In genomic region chr2L:16317777-16318610, dm6 we compare ENCODE assay signal across 1 fruit fly cellular context.
TF ChIP-seq lines count a peak whose summit lies in the region.

No protein-coding gene starts in this region.

TF ChIP-seq in whole organism, embryonic, 481 proteins besides CTCF, POLR2A, EP300 and RAD21 (continued from another document):
- peak; percentile 36; the same call in 1 of the 2 replicates for TF ChIP-seq Nf-YA (GFP tag; IDR thresholded peaks at IDR 0.05; lab: Robert Waterston, UW)
- no peak for TF ChIP-seq corto (GFP tag; optimal IDR thresholded peaks at IDR 0.05; lab: Kevin White, UChicago)
- TF ChIP-seq CrebB (tag; optimal IDR thresholded peaks at IDR 0.05; lab: Kevin White, UChicago) = peak; percentile 43
- TF ChIP-seq CG17912 (GFP tag; optimal IDR thresholded peaks at IDR 0.05; lab: Kevin White, UChicago) = peak; percentile 57
- peak; percentile 10 for TF ChIP-seq Lhr (GFP tag; optimal IDR thresholded peaks at IDR 0.05; lab: Kevin White, UChicago)
- TF ChIP-seq CG13296 (GFP tag; optimal IDR thresholded peaks at IDR 0.05; lab: Kevin White, UChicago) = peak; percentile 66
- TF ChIP-seq oc (tag; optimal IDR thresholded peaks at IDR 0.05; lab: Kevin White, UChicago) = no peak
- TF ChIP-seq slp2 (GFP tag; optimal IDR thresholded peaks at IDR 0.05; lab: Kevin White, UChicago) = peak; percentile 24
- TF ChIP-seq CG12071 (GFP tag; optimal IDR thresholded peaks at IDR 0.05; lab: Kevin White, UChicago) = peak; percentile 36
- peak; percentile 0 for TF ChIP-seq CG7786 (GFP tag; optimal IDR thresholded peaks at IDR 0.05; lab: Kevin White, UChicago)
- no peak for TF ChIP-seq ssp (GFP tag; IDR thresholded peaks at IDR 0.05; lab: Robert Waterston, UW)
- TF ChIP-seq CG13424 (tag; optimal IDR thresholded peaks at IDR 0.05; lab: Kevin White, UChicago) = peak; percentile 26
- TF ChIP-seq CG3281 (GFP tag; optimal IDR thresholded peaks at IDR 0.05; lab: Kevin White, UChicago) = peak; percentile 11
- TF ChIP-seq CG5180 (GFP tag; optimal IDR thresholded peaks at IDR 0.05; lab: Kevin White, UChicago) = peak; percentile 65
- TF ChIP-seq Six4 (GFP tag; optimal IDR thresholded peaks at IDR 0.05; lab: Kevin White, UChicago) = peak; percentile 18
- no peak for TF ChIP-seq sc (optimal IDR thresholded peaks at IDR 0.05; lab: Kevin White, UChicago)
- no peak for TF ChIP-seq sc (GFP tag; optimal IDR thresholded peaks at IDR 0.05; lab: Kevin White, UChicago)
- no peak for TF ChIP-seq CG6272 (GFP tag; IDR thresholded peaks at IDR 0.05; lab: Robert Waterston, UW)
- TF ChIP-seq prd (optimal IDR thresholded peaks at IDR 0.05; lab: Kevin White, UChicago) = no peak
- no peak for TF ChIP-seq prd (GFP tag; IDR thresholded peaks at IDR 0.05; lab: Robert Waterston, UW)
- TF ChIP-seq ara (GFP tag; IDR thresholded peaks at IDR 0.05; lab: Robert Waterston, UW) = no peak
- peak; percentile 73 for TF ChIP-seq lab (GFP tag; optimal IDR thresholded peaks at IDR 0.05; lab: Kevin White, UChicago)
- TF ChIP-seq Dref (GFP tag; IDR thresholded peaks at IDR 0.05; lab: Robert Waterston, UW) = no peak
- TF ChIP-seq gem (tag; optimal IDR thresholded peaks at IDR 0.05; lab: Kevin White, UChicago) = peak; percentile 53
- TF ChIP-seq Nf-YC (tag; optimal IDR thresholded peaks at IDR 0.05; lab: Kevin White, UChicago) = no peak
- TF ChIP-seq gce (GFP tag; IDR thresholded peaks at IDR 0.05; lab: Robert Waterston, UW) = no peak
- TF ChIP-seq lilli (GFP tag; optimal IDR thresholded peaks at IDR 0.05; lab: Kevin White, UChicago) = no peak
- TF ChIP-seq CG30020 (tag; optimal IDR thresholded peaks at IDR 0.05; lab: Kevin White, UChicago) = no peak
- no peak for TF ChIP-seq Doc3 (GFP tag; IDR thresholded peaks at IDR 0.05; lab: Robert Waterston, UW; ENCODE audit: partially characterized antibody)
- peak; percentile 70; the same call in 2 of the 3 replicates for TF ChIP-seq ci (GFP tag; IDR thresholded peaks at IDR 0.05; lab: Robert Waterston, UW)
- TF ChIP-seq br (optimal IDR thresholded peaks at IDR 0.05; lab: Kevin White, UChicago) = no peak
- no peak for TF ChIP-seq CkIIα-i1 (GFP tag; IDR thresholded peaks at IDR 0.05; lab: Robert Waterston, UW)
- peak; percentile 16; the same call in 1 of the 3 replicates for TF ChIP-seq sr (GFP tag; IDR thresholded peaks at IDR 0.05; lab: Robert Waterston, UW)
- no peak for TF ChIP-seq CG18262 (tag; optimal IDR thresholded peaks at IDR 0.05; lab: Kevin White, UChicago)
- no peak for TF ChIP-seq sug (tag; optimal IDR thresholded peaks at IDR 0.05; lab: Kevin White, UChicago)
- TF ChIP-seq CG7987 (GFP tag; optimal IDR thresholded peaks at IDR 0.05; lab: Kevin White, UChicago) = peak; percentile 33
- TF ChIP-seq dysf (GFP tag; IDR thresholded peaks at IDR 0.05; lab: Robert Waterston, UW) = peak; percentile 37; the same call in 1 of the 3 replicates
- no peak for TF ChIP-seq ab (GFP tag; optimal IDR thresholded peaks at IDR 0.05; lab: Kevin White, UChicago)
- no peak for TF ChIP-seq run (tag; optimal IDR thresholded peaks at IDR 0.05; lab: Kevin White, UChicago)
- peak; percentile 36 for TF ChIP-seq Dip3 (GFP tag; optimal IDR thresholded peaks at IDR 0.05; lab: Kevin White, UChicago)
- TF ChIP-seq CG14965 (GFP tag; optimal IDR thresholded peaks at IDR 0.05; lab: Kevin White, UChicago; ENCODE audit: borderline replicate concordance) = no peak
- peak; percentile 73 for TF ChIP-seq CG5953 (GFP tag; IDR thresholded peaks at IDR 0.05; lab: Robert Waterston, UW)
- TF ChIP-seq CG15696 (tag; optimal IDR thresholded peaks at IDR 0.05; lab: Kevin White, UChicago) = no peak
- TF ChIP-seq ranshi (GFP tag; IDR thresholded peaks at IDR 0.05; lab: Robert Waterston, UW) = no peak; the same call in 1 of the 2 replicates
- peak; percentile 24; the same call in 1 of the 2 replicates for TF ChIP-seq CG31441 (GFP tag; IDR thresholded peaks at IDR 0.05; lab: Robert Waterston, UW)
- TF ChIP-seq CG2202 (tag; optimal IDR thresholded peaks at IDR 0.05; lab: Kevin White, UChicago) = no peak
- peak; percentile 4 for TF ChIP-seq Camta (GFP tag; optimal IDR thresholded peaks at IDR 0.05; lab: Kevin White, UChicago)
- TF ChIP-seq otp (GFP tag; IDR thresholded peaks at IDR 0.05; lab: Robert Waterston, UW) = peak; percentile 36; the same call in 1 of the 3 replicates
- no peak for TF ChIP-seq yki (optimal IDR thresholded peaks at IDR 0.05; lab: Kevin White, UChicago)
- peak; percentile 37 for TF ChIP-seq CG1647 (GFP tag; optimal IDR thresholded peaks at IDR 0.05; lab: Kevin White, UChicago)
- TF ChIP-seq sna (GFP tag; IDR thresholded peaks at IDR 0.05; lab: Robert Waterston, UW; ENCODE audit: partially characterized antibody) = no peak
- no peak for TF ChIP-seq CG9215 (GFP tag; IDR thresholded peaks at IDR 0.05; lab: Robert Waterston, UW)
- TF ChIP-seq ato (GFP tag; IDR thresholded peaks at IDR 0.05; lab: Robert Waterston, UW; ENCODE audit: partially characterized antibody) = no peak
- no peak for TF ChIP-seq nmo (GFP tag; optimal IDR thresholded peaks at IDR 0.05; lab: Kevin White, UChicago)
- peak; percentile 47 for TF ChIP-seq CG11398 (GFP tag; optimal IDR thresholded peaks at IDR 0.05; lab: Kevin White, UChicago)
- TF ChIP-seq Max (GFP tag; optimal IDR thresholded peaks at IDR 0.05; lab: Kevin White, UChicago) = no peak
- TF ChIP-seq NFAT (GFP tag; IDR thresholded peaks at IDR 0.05; lab: Robert Waterston, UW) = 0 out of 2 replicates have a peak, but pooled peaks have one; percentile 34
- TF ChIP-seq Jarid2 (GFP tag; optimal IDR thresholded peaks at IDR 0.05; lab: Kevin White, UChicago) = peak; percentile 13
- no peak for TF ChIP-seq Ssrp (tag; optimal IDR thresholded peaks at IDR 0.05; lab: Kevin White, UChicago)
- TF ChIP-seq CHES-1-like (GFP tag; optimal IDR thresholded peaks at IDR 0.05; lab: Kevin White, UChicago) = peak; percentile 11
- TF ChIP-seq Hr51 (GFP tag; optimal IDR thresholded peaks at IDR 0.05; lab: Kevin White, UChicago) = no peak
- no peak for TF ChIP-seq psq (GFP tag; optimal IDR thresholded peaks at IDR 0.05; lab: Kevin White, UChicago)
- TF ChIP-seq dimm (GFP tag; IDR thresholded peaks at IDR 0.05; lab: Robert Waterston, UW) = no peak
- no peak for TF ChIP-seq CG17612 (GFP tag; IDR thresholded peaks at IDR 0.05; lab: Robert Waterston, UW)
- TF ChIP-seq fu2 (GFP tag; optimal IDR thresholded peaks at IDR 0.05; lab: Kevin White, UChicago) = no peak
- no peak for TF ChIP-seq Ets65A (GFP tag; lab: Kevin White, UChicago)
- TF ChIP-seq CG14667 (GFP tag; IDR thresholded peaks at IDR 0.05; lab: Robert Waterston, UW) = no peak
- TF ChIP-seq chinmo (GFP tag; IDR thresholded peaks at IDR 0.05; lab: Robert Waterston, UW; ENCODE audit: partially characterized antibody) = no peak
- TF ChIP-seq tgo (GFP tag; IDR thresholded peaks at IDR 0.05; lab: Robert Waterston, UW) = no peak
- TF ChIP-seq CG11456 (GFP tag; IDR thresholded peaks at IDR 0.05; lab: Robert Waterston, UW) = no peak
- no peak for TF ChIP-seq CG8281 (tag; optimal IDR thresholded peaks at IDR 0.05; lab: Kevin White, UChicago)
- TF ChIP-seq CG7745 (tag; optimal IDR thresholded peaks at IDR 0.05; lab: Kevin White, UChicago) = no peak
- TF ChIP-seq slbo (GFP tag; IDR thresholded peaks at IDR 0.05; lab: Robert Waterston, UW) = 0 out of 2 replicates have a peak, but pooled peaks have one; percentile 8
- TF ChIP-seq CG17361 (GFP tag; IDR thresholded peaks at IDR 0.05; lab: Robert Waterston, UW) = no peak
- no peak for TF ChIP-seq CG14710 (tag; optimal IDR thresholded peaks at IDR 0.05; lab: Kevin White, UChicago)
- no peak for TF ChIP-seq Abd-B (GFP tag; optimal IDR thresholded peaks at IDR 0.05; lab: Kevin White, UChicago)
- peak; percentile 58 for TF ChIP-seq CG18599 (GFP tag; optimal IDR thresholded peaks at IDR 0.05; lab: Kevin White, UChicago)
- no peak for TF ChIP-seq CG4282 (GFP tag; optimal IDR thresholded peaks at IDR 0.05; lab: Kevin White, UChicago)
- no peak for TF ChIP-seq Eip74EF (GFP tag; optimal IDR thresholded peaks at IDR 0.05; lab: Kevin White, UChicago)
- TF ChIP-seq maf-S (GFP tag; optimal IDR thresholded peaks at IDR 0.05; lab: Kevin White, UChicago) = peak; percentile 12
- no peak for TF ChIP-seq CG10267 (tag; optimal IDR thresholded peaks at IDR 0.05; lab: Kevin White, UChicago)
- TF ChIP-seq cad (GFP tag; optimal IDR thresholded peaks at IDR 0.05; lab: Kevin White, UChicago) = no peak
- TF ChIP-seq CG9609 (GFP tag; optimal IDR thresholded peaks at IDR 0.05; lab: Kevin White, UChicago) = no peak
- no peak for TF ChIP-seq Dfd (GFP tag; optimal IDR thresholded peaks at IDR 0.05; lab: Kevin White, UChicago)
- TF ChIP-seq NC2β (GFP tag; optimal IDR thresholded peaks at IDR 0.05; lab: Kevin White, UChicago) = no peak
- no peak for TF ChIP-seq aop (GFP tag; IDR thresholded peaks at IDR 0.05; lab: Robert Waterston, UW)
- TF ChIP-seq CG33213 (GFP tag; optimal IDR thresholded peaks at IDR 0.05; lab: Kevin White, UChicago) = peak; percentile 32
- TF ChIP-seq CG1832 (GFP tag; optimal IDR thresholded peaks at IDR 0.05; lab: Kevin White, UChicago) = no peak
- TF ChIP-seq dm (GFP tag; optimal IDR thresholded peaks at IDR 0.05; lab: Kevin White, UChicago) = no peak
- TF ChIP-seq Bteb2 (GFP tag; optimal IDR thresholded peaks at IDR 0.05; lab: Kevin White, UChicago) = peak; percentile 32
- peak; percentile 64 for TF ChIP-seq CG2678 (tag; optimal IDR thresholded peaks at IDR 0.05; lab: Kevin White, UChicago)
- peak; percentile 1 for TF ChIP-seq CG12391 (tag; optimal IDR thresholded peaks at IDR 0.05; lab: Kevin White, UChicago)
- TF ChIP-seq onecut (GFP tag; IDR thresholded peaks at IDR 0.05; lab: Robert Waterston, UW) = peak; percentile 47
- TF ChIP-seq CG31365 (tag; optimal IDR thresholded peaks at IDR 0.05; lab: Kevin White, UChicago) = no peak
- no peak for TF ChIP-seq stwl (tag; optimal IDR thresholded peaks at IDR 0.05; lab: Kevin White, UChicago)
- no peak for TF ChIP-seq CG34224 (GFP tag; IDR thresholded peaks at IDR 0.05; lab: Robert Waterston, UW; ENCODE audit: partially characterized antibody)
- TF ChIP-seq tio (GFP tag; optimal IDR thresholded peaks at IDR 0.05; lab: Kevin White, UChicago) = peak; percentile 16
- TF ChIP-seq CG2712 (tag; optimal IDR thresholded peaks at IDR 0.05; lab: Kevin White, UChicago) = no peak
- no peak for TF ChIP-seq Bdp1 (GFP tag; optimal IDR thresholded peaks at IDR 0.05; lab: Kevin White, UChicago)
- TF ChIP-seq HLH54F (GFP tag; optimal IDR thresholded peaks at IDR 0.05; lab: Kevin White, UChicago) = no peak
- TF ChIP-seq vfl (GFP tag; optimal IDR thresholded peaks at IDR 0.05; lab: Kevin White, UChicago) = no peak
- peak; percentile 79 for TF ChIP-seq CG10543 (GFP tag; optimal IDR thresholded peaks at IDR 0.05; lab: Kevin White, UChicago)
- no peak for TF ChIP-seq Hsf (GFP tag; optimal IDR thresholded peaks at IDR 0.05; lab: Kevin White, UChicago)
- peak; percentile 22 for TF ChIP-seq CG12942 (GFP tag; optimal IDR thresholded peaks at IDR 0.05; lab: Kevin White, UChicago)
- TF ChIP-seq CG31224 (GFP tag; IDR thresholded peaks at IDR 0.05; lab: Robert Waterston, UW) = no peak
- TF ChIP-seq CG3995 (GFP tag; optimal IDR thresholded peaks at IDR 0.05; lab: Kevin White, UChicago) = no peak
- no peak for TF ChIP-seq Sry-β (GFP tag; optimal IDR thresholded peaks at IDR 0.05; lab: Kevin White, UChicago)
- TF ChIP-seq Lim3 (GFP tag; IDR thresholded peaks at IDR 0.05; lab: Robert Waterston, UW) = no peak
- TF ChIP-seq HLHmδ (GFP tag; optimal IDR thresholded peaks at IDR 0.05; lab: Kevin White, UChicago) = no peak
- peak; percentile 85 for TF ChIP-seq Med (GFP tag; lab: Kevin White, UChicago)
- no peak for TF ChIP-seq CG4424 (GFP tag; optimal IDR thresholded peaks at IDR 0.05; lab: Kevin White, UChicago)
- no peak for TF ChIP-seq CG32772 (GFP tag; IDR thresholded peaks at IDR 0.05; lab: Robert Waterston, UW)
- no peak for TF ChIP-seq CG18764 (GFP tag; optimal IDR thresholded peaks at IDR 0.05; lab: Kevin White, UChicago)
- no peak for TF ChIP-seq CG7928 (GFP tag; optimal IDR thresholded peaks at IDR 0.05; lab: Kevin White, UChicago)
- TF ChIP-seq CG10274 (GFP tag; optimal IDR thresholded peaks at IDR 0.05; lab: Kevin White, UChicago) = no peak
- peak; percentile 13 for TF ChIP-seq CG15514 (GFP tag; optimal IDR thresholded peaks at IDR 0.05; lab: Kevin White, UChicago)
- peak; percentile 60 for TF ChIP-seq CG6813 (GFP tag; optimal IDR thresholded peaks at IDR 0.05; lab: Kevin White, UChicago)
- no peak for TF ChIP-seq Aef1 (GFP tag; IDR thresholded peaks at IDR 0.05; lab: Robert Waterston, UW)
- TF ChIP-seq CG7372 (GFP tag; IDR thresholded peaks at IDR 0.05; lab: Robert Waterston, UW) = no peak
- TF ChIP-seq CG15073 (GFP tag; optimal IDR thresholded peaks at IDR 0.05; lab: Kevin White, UChicago) = no peak
- TF ChIP-seq sob (GFP tag; IDR thresholded peaks at IDR 0.05; lab: Robert Waterston, UW) = peak; percentile 38; the same call in 1 of the 2 replicates
- peak; percentile 51 for TF ChIP-seq CG11247 (GFP tag; IDR thresholded peaks at IDR 0.05; lab: Robert Waterston, UW)
- TF ChIP-seq fd64A (GFP tag; optimal IDR thresholded peaks at IDR 0.05; lab: Kevin White, UChicago) = peak; percentile 39
- TF ChIP-seq fd102C (GFP tag; optimal IDR thresholded peaks at IDR 0.05; lab: Kevin White, UChicago) = no peak
- TF ChIP-seq cas (GFP tag; IDR thresholded peaks at IDR 0.05; lab: Robert Waterston, UW) = no peak
- peak; percentile 57; the same call in 1 of the 2 replicates for TF ChIP-seq HLH3B (GFP tag; IDR thresholded peaks at IDR 0.05; lab: Robert Waterston, UW)
- peak; percentile 19 to 39 for TF ChIP-seq dpn (GFP tag; optimal IDR thresholded peaks at IDR 0.05; lab: Kevin White, UChicago)
- peak; percentile 61 for TF ChIP-seq CG3407 (GFP tag; optimal IDR thresholded peaks at IDR 0.05; lab: Kevin White, UChicago)
- TF ChIP-seq Myb (GFP tag; optimal IDR thresholded peaks at IDR 0.05; lab: Kevin White, UChicago) = peak; percentile 13
